Fruit fly (Drosophila melanogaster) whole organism, embryonic: ENCODE measurements around the gene CNMaR.

Experiments used
- Atf3 ChIP-seq: fragments of 200-800 bp; sonication (Bioruptor generic); optimal IDR thresholded peaks from 3 replicates; lab custom pipeline; 2016; ENCODE audit warnings: missing biosample characterization, missing genetic modification characterization
- Atf6 ChIP-seq: fragments of 200-800 bp; sonication (Bioruptor generic); IDR thresholded peaks from 2 replicates; pipeline ENCODE4 v1.3.6; 2022; ENCODE audit warnings: missing biosample characterization, missing genetic modification characterization
- BEAF-32 ChIP-seq: fragments of 200-800 bp; sonication (Bioruptor generic); optimal IDR thresholded peaks from 3 replicates; lab custom pipeline; 2017; ENCODE audit warnings: missing biosample characterization, missing genetic modification characterization, mild to moderate bottlenecking, moderate library complexity, missing genetic modification reagents
- CG10979 ChIP-seq: fragments of 200-800 bp; sonication (Bioruptor generic); optimal IDR thresholded peaks from 2 replicates; lab custom pipeline; 2018; ENCODE audit warnings: missing biosample characterization, mild to moderate bottlenecking, missing genetic modification characterization, moderate library complexity
- CG15073 ChIP-seq: fragments of 200-800 bp; sonication (Bioruptor generic); optimal IDR thresholded peaks from 2 replicates; lab custom pipeline; 2016; ENCODE audit warnings: missing biosample characterization, missing genetic modification characterization
- CG15269 ChIP-seq: fragments of 200-800 bp; sonication (Bioruptor generic); optimal IDR thresholded peaks from 2 replicates; lab custom pipeline; 2018; ENCODE audit warnings: missing biosample characterization, mild to moderate bottlenecking, missing genetic modification characterization, moderate library complexity
- CG15479 ChIP-seq: fragments of 200-800 bp; sonication (Bioruptor generic); optimal IDR thresholded peaks from 3 replicates; lab custom pipeline; 2019; ENCODE audit warnings: missing biosample characterization, mild to moderate bottlenecking, missing genetic modification characterization, moderate library complexity
- CG15696 ChIP-seq: fragments of 200-800 bp; sonication (Bioruptor generic); optimal IDR thresholded peaks from 2 replicates; lab custom pipeline; 2019; ENCODE audit warnings: missing biosample characterization, mild to moderate bottlenecking, missing genetic modification characterization, moderate library complexity
- CG1603 ChIP-seq: fragments of 200-800 bp; sonication (Bioruptor generic); optimal IDR thresholded peaks from 2 replicates; lab custom pipeline; 2019; ENCODE audit warnings: missing biosample characterization, mild to moderate bottlenecking, missing genetic modification characterization, moderate library complexity
- CG17612 ChIP-seq: fragments of 200-800 bp; sonication (Bioruptor generic); IDR thresholded peaks from 2 replicates; pipeline ENCODE4 v1.3.6; 2022; ENCODE audit warnings: missing biosample characterization, missing genetic modification characterization
- CG18764 ChIP-seq: fragments of 200-800 bp; sonication (Bioruptor generic); optimal IDR thresholded peaks from 3 replicates; lab custom pipeline; 2016; ENCODE audit warnings: missing biosample characterization, missing genetic modification characterization
- CG31224 ChIP-seq: fragments of 200-800 bp; sonication (Bioruptor generic); IDR thresholded peaks from 2 replicates; pipeline ENCODE4 v1.3.6; 2022; ENCODE audit warnings: missing biosample characterization, missing genetic modification characterization
- CG31441 ChIP-seq: fragments of 200-800 bp; sonication (Bioruptor generic); IDR thresholded peaks from 2 replicates; pipeline ENCODE4 v1.3.6; 2022; ENCODE audit warnings: missing biosample characterization, missing genetic modification characterization
- CG32772 ChIP-seq: fragments of 200-800 bp; sonication (Bioruptor generic); IDR thresholded peaks from 2 replicates; pipeline ENCODE4 v1.3.6; 2022; ENCODE audit warnings: missing biosample characterization, missing genetic modification characterization
- CG3281 ChIP-seq: fragments of 200-800 bp; sonication (Bioruptor generic); optimal IDR thresholded peaks from 3 replicates; lab custom pipeline; 2017; ENCODE audit warnings: missing biosample characterization, mild to moderate bottlenecking, missing genetic modification characterization
- CG5180 ChIP-seq: fragments of 200-800 bp; sonication (Bioruptor generic); optimal IDR thresholded peaks from 3 replicates; lab custom pipeline; 2017; ENCODE audit warnings: missing biosample characterization, missing genetic modification characterization, mild to moderate bottlenecking, moderate library complexity, missing genetic modification reagents
- CG6654 ChIP-seq: fragments of 200-800 bp; sonication (Bioruptor generic); optimal IDR thresholded peaks from 2 replicates; lab custom pipeline; 2017; ENCODE audit warnings: missing biosample characterization, mild to moderate bottlenecking, missing genetic modification characterization
- CG6854 ChIP-seq: fragments of 200-800 bp; sonication (Bioruptor generic); optimal IDR thresholded peaks from 3 replicates; lab custom pipeline; 2017; ENCODE audit warnings: missing biosample characterization, mild to moderate bottlenecking, missing genetic modification characterization
- CG9609 ChIP-seq: fragments of 200-800 bp; sonication (Bioruptor generic); optimal IDR thresholded peaks from 3 replicates; lab custom pipeline; 2016; ENCODE audit warnings: missing biosample characterization, missing genetic modification characterization
- H15 ChIP-seq: fragments of 200-800 bp; sonication (Bioruptor generic); IDR thresholded peaks from 3 replicates; pipeline ENCODE4 v1.3.6; 2022; ENCODE audit warnings: missing biosample characterization, missing genetic modification characterization
- Hsf ChIP-seq: fragments of 200-800 bp; sonication (Bioruptor generic); optimal IDR thresholded peaks from 3 replicates; lab custom pipeline; 2016; ENCODE audit warnings: missing biosample characterization, missing genetic modification characterization
- Mad ChIP-seq: fragments of 200-800 bp; sonication (Bioruptor generic); optimal IDR thresholded peaks from 2 replicates; lab custom pipeline; 2016; ENCODE audit warnings: missing biosample characterization, missing genetic modification characterization
- Med ChIP-seq: fragments of 200-800 bp; sonication (Bioruptor generic); peaks from one replicate; lab custom pipeline; 2016; ENCODE audit warnings: missing biosample characterization, missing genetic modification characterization, mild to moderate bottlenecking, inconsistent platforms, moderate library complexity
- PHDP ChIP-seq: fragments of 200-800 bp; sonication (Bioruptor generic); optimal IDR thresholded peaks from 3 replicates; lab custom pipeline; 2018; ENCODE audit warnings: missing biosample characterization, mild to moderate bottlenecking, missing genetic modification characterization, moderate library complexity
- Pdp1 ChIP-seq, 2 experiments: fragments of 200-800 bp; sonication (Bioruptor generic); optimal IDR thresholded peaks; 3 replicates each; lab custom pipeline; 2016; ENCODE audit warnings: missing biosample characterization in 2 of 2, missing genetic modification characterization in 2 of 2, mild to moderate bottlenecking in 1 of 2, moderate library complexity in 1 of 2
- Scr ChIP-seq: fragments of 200-800 bp; sonication (Bioruptor generic); IDR thresholded peaks from 2 replicates; pipeline ENCODE4 v1.3.6; 2022; ENCODE audit warnings: missing biosample characterization, missing genetic modification characterization; ENCODE audit not compliant: partially characterized antibody
- YL-1 ChIP-seq: fragments of 200-800 bp; sonication (Bioruptor generic); optimal IDR thresholded peaks from 3 replicates; lab custom pipeline; 2017; ENCODE audit warnings: missing biosample characterization, mild to moderate bottlenecking, missing genetic modification characterization
- aop ChIP-seq: fragments of 200-800 bp; sonication (Bioruptor generic); IDR thresholded peaks from 2 replicates; pipeline ENCODE4 v1.3.6; 2022; ENCODE audit warnings: missing biosample characterization, missing genetic modification characterization
- ase ChIP-seq: fragments of 200-800 bp; sonication (Bioruptor generic); IDR thresholded peaks from 3 replicates; pipeline ENCODE4 v1.3.6; 2022; ENCODE audit warnings: missing biosample characterization, missing genetic modification characterization
- cas ChIP-seq: fragments of 200-800 bp; sonication (Bioruptor generic); IDR thresholded peaks from 2 replicates; pipeline ENCODE4 v1.3.6; 2022; ENCODE audit warnings: missing biosample characterization, missing genetic modification characterization
- chif ChIP-seq, 2 experiments: fragments of 200-800 bp; sonication (Bioruptor generic); optimal IDR thresholded peaks; 3 replicates each; lab custom pipeline; 2016; ENCODE audit warnings: missing biosample characterization in 2 of 2, missing genetic modification characterization in 2 of 2
- chinmo ChIP-seq: fragments of 200-800 bp; sonication (Bioruptor generic); IDR thresholded peaks from 4 replicates; pipeline ENCODE4 v1.3.6; 2022; ENCODE audit warnings: missing biosample characterization, missing genetic modification characterization; ENCODE audit not compliant: partially characterized antibody
- dm ChIP-seq: fragments of 200-800 bp; sonication (Bioruptor generic); optimal IDR thresholded peaks from 3 replicates; lab custom pipeline; 2016; ENCODE audit warnings: missing biosample characterization, missing genetic modification characterization
- dmrt99B ChIP-seq: fragments of 200-800 bp; sonication (Bioruptor generic); optimal IDR thresholded peaks from 2 replicates; lab custom pipeline; 2018; ENCODE audit warnings: missing biosample characterization, mild to moderate bottlenecking, missing genetic modification characterization, moderate library complexity
- exex ChIP-seq: fragments of 200-800 bp; sonication (Bioruptor generic); optimal IDR thresholded peaks from 4 replicates; lab custom pipeline; 2018; ENCODE audit warnings: missing biosample characterization, mild to moderate bottlenecking, missing genetic modification characterization, moderate library complexity
- fd64A ChIP-seq: fragments of 200-800 bp; sonication (Bioruptor generic); optimal IDR thresholded peaks from 3 replicates; lab custom pipeline; 2018; ENCODE audit warnings: missing biosample characterization, mild to moderate bottlenecking, missing genetic modification characterization
- jigr1 ChIP-seq: fragments of 200-800 bp; sonication (Bioruptor generic); IDR thresholded peaks from 3 replicates; pipeline ENCODE4 v1.3.6; 2022; ENCODE audit warnings: missing biosample characterization, missing genetic modification characterization
- knrl ChIP-seq: fragments of 200-800 bp; sonication (Bioruptor generic); IDR thresholded peaks from 3 replicates; pipeline ENCODE4 v1.3.6; 2022; ENCODE audit warnings: missing biosample characterization, missing genetic modification characterization; ENCODE audit not compliant: partially characterized antibody
- pho ChIP-seq: fragments of 200-800 bp; sonication (Bioruptor generic); optimal IDR thresholded peaks from 2 replicates; lab custom pipeline; 2016; ENCODE audit warnings: missing biosample characterization, missing genetic modification characterization
- salm ChIP-seq: fragments of 200-800 bp; sonication (Bioruptor generic); optimal IDR thresholded peaks from 2 replicates; lab custom pipeline; 2018; ENCODE audit warnings: missing biosample characterization, mild to moderate bottlenecking, missing genetic modification characterization
- sob ChIP-seq: fragments of 200-800 bp; sonication (Bioruptor generic); IDR thresholded peaks from 2 replicates; pipeline ENCODE4 v1.3.6; 2022; ENCODE audit warnings: missing biosample characterization, missing genetic modification characterization
- sug ChIP-seq: fragments of 200-800 bp; optimal IDR thresholded peaks from 2 replicates; lab custom pipeline; 2019; ENCODE audit warnings: missing biosample characterization, mild to moderate bottlenecking, missing genetic modification characterization, moderate library complexity
- tap ChIP-seq: fragments of 200-800 bp; optimal IDR thresholded peaks from 3 replicates; lab custom pipeline; 2019; ENCODE audit warnings: missing biosample characterization, mild to moderate bottlenecking, missing genetic modification characterization, moderate library complexity
- tx ChIP-seq: fragments of 200-800 bp; sonication (Bioruptor generic); optimal IDR thresholded peaks from 2 replicates; lab custom pipeline; 2016; ENCODE audit warnings: missing biosample characterization, missing genetic modification characterization
- vfl ChIP-seq: fragments of 200-800 bp; sonication (Bioruptor generic); optimal IDR thresholded peaks from 2 replicates; lab custom pipeline; 2016; ENCODE audit warnings: missing biosample characterization, missing genetic modification characterization
- vnd ChIP-seq: fragments of 200-800 bp; sonication (Bioruptor generic); IDR thresholded peaks from 3 replicates; pipeline ENCODE4 v1.3.6; 2022; ENCODE audit warnings: missing biosample characterization, missing genetic modification characterization; ENCODE audit not compliant: partially characterized antibody
- wor ChIP-seq: fragments of 200-800 bp; sonication (Bioruptor generic); IDR thresholded peaks from 2 replicates; pipeline ENCODE4 v1.3.6; 2022; ENCODE audit warnings: missing biosample characterization, missing genetic modification characterization

Gene CNMaR

dm6 chr3L:9637812-9638211 is 6.1 kb upstream of the CNMaR start, which contains the start of gene CG8329:
Gene CG8329, plus strand, starts transcription at chr3L:9638112.
- no peak for TF ChIP-seq CG18764 (GFP tag; lab: Kevin White, UChicago)
- no peak for TF ChIP-seq wor (GFP tag; lab: Robert Waterston, UW)
- TF ChIP-seq YL-1 (GFP tag; lab: Kevin White, UChicago) = no peak
- no peak for TF ChIP-seq CG15073 (GFP tag; lab: Kevin White, UChicago)
- no peak for TF ChIP-seq chinmo
- no peak for TF ChIP-seq sob (GFP tag; lab: Robert Waterston, UW)
- TF ChIP-seq CG3281 (GFP tag; lab: Kevin White, UChicago) = no peak
- no peak for TF ChIP-seq aop (GFP tag; lab: Robert Waterston, UW)
- no peak for TF ChIP-seq Hsf (GFP tag; lab: Kevin White, UChicago)

dm6 chr3L:9638971-9639370 is 4.9 kb upstream of the CNMaR start, which contains the start of gene CG18179:
Gene CG18179, plus strand, starts transcription at chr3L:9639271.
- TF ChIP-seq Scr (no peak), BEAF-32 (GFP tag; lab: Kevin White, UChicago) (no peak), knrl (GFP tag; lab: Robert Waterston, UW) (no peak), chif (GFP tag; optimal IDR thresholded peaks at IDR 0.05; lab: Kevin White, UChicago) (no peak), Med (GFP tag; lab: Kevin White, UChicago) (no peak), salm (tag; lab: Kevin White, UChicago) (no peak), CG5180 (no peak), vfl (GFP tag; lab: Kevin White, UChicago) (no peak), CG31441 (no peak), tap (tag; lab: Kevin White, UChicago) (no peak)

dm6 chr3L:9640713-9641112 is 3.2 kb upstream of the CNMaR start, which contains the start of gene CG18180:
Gene CG18180, plus strand, starts transcription at chr3L:9641013.
- TF ChIP-seq jigr1 (GFP tag; lab: Robert Waterston, UW) = no peak
- TF ChIP-seq exex (tag; lab: Kevin White, UChicago) = peak; percentile 10

- TF ChIP-seq dmrt99B (tag; lab: Kevin White, UChicago) = no peak
- no peak for TF ChIP-seq CG6854 (GFP tag; lab: Kevin White, UChicago)
- TF ChIP-seq cas (GFP tag; lab: Robert Waterston, UW) = no peak
- no peak for TF ChIP-seq Mad
- TF ChIP-seq CG1603 (tag; lab: Kevin White, UChicago) = no peak
- TF ChIP-seq sug = peak; percentile 83
- TF ChIP-seq fd64A (GFP tag; lab: Kevin White, UChicago) = no peak
- no peak for TF ChIP-seq H15 (GFP tag; lab: Robert Waterston, UW)
- TF ChIP-seq CG17612 (GFP tag; lab: Robert Waterston, UW) = no peak
- no peak for TF ChIP-seq pho
- no peak for TF ChIP-seq Pdp1 (GFP tag; optimal IDR thresholded peaks at IDR 0.05; lab: Kevin White, UChicago)
- no peak for TF ChIP-seq CG10979
- no peak for TF ChIP-seq Atf6 (GFP tag; lab: Robert Waterston, UW)
- TF ChIP-seq CG32772 (GFP tag; lab: Robert Waterston, UW) = no peak
- TF ChIP-seq PHDP (tag; lab: Kevin White, UChicago) = no peak
- TF ChIP-seq CG15696 = no peak
- TF ChIP-seq CG9609 = no peak
- TF ChIP-seq CG31224 (GFP tag; lab: Robert Waterston, UW) = no peak
- TF ChIP-seq CG15269 (tag; lab: Kevin White, UChicago) = no peak
- TF ChIP-seq dm (GFP tag; lab: Kevin White, UChicago) = no peak
- no peak for TF ChIP-seq tx
- TF ChIP-seq ase = no peak
- TF ChIP-seq CG15479 = no peak
- no peak for TF ChIP-seq Atf3 (GFP tag; lab: Kevin White, UChicago)
- TF ChIP-seq vnd (GFP tag; lab: Robert Waterston, UW) = no peak
- no peak for TF ChIP-seq CG6654 (GFP tag; lab: Kevin White, UChicago)
Measured at dm6 chr3L:9671372-9671771, 27.5 kb downstream of the CNMaR start.
